Worm (Caenorhabditis elegans) whole organism, young adult: Measurements from ENCODE around the gene col-3.

Source experiments
- B0261.1 ChIP-seq: sonication (generic microtip); optimal IDR thresholded peaks from 2 replicates; lab custom pipeline; 2016; ENCODE audit warnings: mild to moderate bottlenecking, missing genetic modification characterization, moderate library complexity, missing compliant biosample characterization
- C17E4.6 ChIP-seq: fragments of 200-800 bp; sonication (Bioruptor generic); IDR thresholded peaks from 2 replicates; pipeline ENCODE4 v1.3.6; 2022; ENCODE audit warnings: missing genetic modification reagents, missing genetic modification characterization, missing compliant biosample characterization
- D2030.7 ChIP-seq: fragments of 200-800 bp; sonication (Bioruptor generic); IDR thresholded peaks from 2 replicates; pipeline ENCODE4 v1.3.6; 2022; ENCODE audit warnings: missing genetic modification reagents, missing genetic modification characterization, missing compliant biosample characterization
- F10E7.11 ChIP-seq: sonication (generic microtip); optimal IDR thresholded peaks from 2 replicates; lab custom pipeline; 2017; ENCODE audit warnings: mild to moderate bottlenecking, missing genetic modification characterization, moderate library complexity, missing compliant biosample characterization
- F23B12.7 ChIP-seq: sonication (generic microtip); optimal IDR thresholded peaks from 2 replicates; lab custom pipeline; 2017; ENCODE audit warnings: missing genetic modification characterization, mild to moderate bottlenecking, missing compliant biosample characterization, antibody characterized with exemption, moderate library complexity; ENCODE audit not compliant: insufficient read depth
- F33H1.4 ChIP-seq: fragments of 200-800 bp; sonication (Bioruptor generic); IDR thresholded peaks from 2 replicates; pipeline ENCODE4 v1.3.6; 2022; ENCODE audit warnings: missing genetic modification reagents, missing genetic modification characterization, missing compliant biosample characterization
- F39B2.1 ChIP-seq: fragments of 200-800 bp; sonication (Bioruptor generic); IDR thresholded peaks from 2 replicates; pipeline ENCODE4 v1.3.6; 2022; ENCODE audit warnings: missing genetic modification reagents, missing genetic modification characterization, missing compliant biosample characterization
- F57C9.4 ChIP-seq: sonication (generic microtip); optimal IDR thresholded peaks from 2 replicates; lab custom pipeline; 2017; ENCODE audit warnings: mild to moderate bottlenecking, missing genetic modification characterization, missing compliant biosample characterization
- K12H6.12 ChIP-seq: fragments of 200-800 bp; sonication (Bioruptor generic); optimal IDR thresholded peaks from 2 replicates; lab custom pipeline; 2018; ENCODE audit warnings: mild to moderate bottlenecking, missing genetic modification characterization, missing compliant biosample characterization
- Y56A3A.18 ChIP-seq: fragments of 200-800 bp; sonication (Bioruptor generic); IDR thresholded peaks from 2 replicates; pipeline ENCODE4 v1.3.6; 2022; ENCODE audit warnings: missing genetic modification reagents, missing genetic modification characterization, missing compliant biosample characterization
- Y79H2A.3 ChIP-seq: fragments of 200-800 bp; sonication (Bioruptor generic); conservative IDR thresholded peaks from 2 replicates; pipeline ENCODE4 v1.3.6; 2022; ENCODE audit warnings: missing genetic modification reagents, missing genetic modification characterization, missing compliant biosample characterization
- ama-1 ChIP-seq, 3 experiments: fragments of 150-350 bp in 1 of 3; sonication (generic microtip) in 2 of 3; optimal IDR thresholded peaks; 2 replicates each; lab custom pipeline; 2014 to 2018; ENCODE audit warnings: missing biosample characterization in 2 of 3, missing genetic modification characterization in 2 of 3, missing genetic modification reagents in 2 of 3
- aptf-3 ChIP-seq: fragments of 200-800 bp; sonication (Bioruptor generic); IDR thresholded peaks from 2 replicates; pipeline ENCODE4 v1.3.6; 2022; ENCODE audit warnings: missing genetic modification characterization, missing compliant biosample characterization
- attf-6 ChIP-seq: fragments of 200-800 bp; sonication (Bioruptor generic); IDR thresholded peaks from 2 replicates; pipeline ENCODE4 v1.3.6; 2022; ENCODE audit warnings: missing genetic modification reagents, missing genetic modification characterization, missing compliant biosample characterization
- ceh-27 ChIP-seq: fragments of 200-800 bp; sonication (Bioruptor generic); optimal IDR thresholded peaks from 2 replicates; lab custom pipeline; 2018; ENCODE audit warnings: mild to moderate bottlenecking, missing genetic modification characterization, moderate library complexity, missing compliant biosample characterization
- dpl-1 ChIP-seq: fragments of 150-350 bp; optimal IDR thresholded peaks from 2 replicates; lab custom pipeline; 2014; ENCODE audit warnings: missing biosample characterization, missing genetic modification reagents, missing genetic modification characterization
- ets-4 ChIP-seq: fragments of 200-800 bp; sonication (Bioruptor generic); optimal IDR thresholded peaks from 2 replicates; lab custom pipeline; 2018; ENCODE audit warnings: mild to moderate bottlenecking, missing genetic modification characterization, missing compliant biosample characterization
- him-1 ChIP-seq: sonication (generic microtip); optimal IDR thresholded peaks from 2 replicates; lab custom pipeline; 2016; ENCODE audit warnings: missing genotype, missing genetic modification reagents, missing genetic modification characterization, missing compliant biosample characterization
- hlh-12 ChIP-seq: sonication (generic microtip); optimal IDR thresholded peaks from 2 replicates; lab custom pipeline; 2016; ENCODE audit warnings: missing genetic modification characterization, missing compliant biosample characterization
- hlh-26 ChIP-seq: fragments of 200-800 bp; sonication (Bioruptor generic); conservative IDR thresholded peaks from 2 replicates; pipeline ENCODE4 v1.3.6; 2022; ENCODE audit warnings: missing genetic modification reagents, missing genetic modification characterization, missing compliant biosample characterization
- hmg-20 ChIP-seq: fragments of 200-800 bp; sonication (Bioruptor generic); IDR thresholded peaks from 2 replicates; pipeline ENCODE4 v1.3.6; 2022; ENCODE audit warnings: missing genetic modification reagents, missing genetic modification characterization, missing compliant biosample characterization
- hsf-1 ChIP-seq: fragments of 200-800 bp; sonication (Bioruptor generic); IDR thresholded peaks from 2 replicates; pipeline ENCODE4 v1.3.6; 2022; ENCODE audit warnings: missing genetic modification reagents, missing genetic modification characterization, missing compliant biosample characterization
- lir-1 ChIP-seq: fragments of 200-800 bp; sonication (Bioruptor generic); conservative IDR thresholded peaks from 2 replicates; pipeline ENCODE4 v1.3.6; 2022; ENCODE audit warnings: missing genetic modification reagents, missing genetic modification characterization, missing compliant biosample characterization
- lsl-1 ChIP-seq: fragments of 200-800 bp; sonication (Bioruptor generic); optimal IDR thresholded peaks from 2 replicates; lab custom pipeline; 2018; ENCODE audit warnings: mild to moderate bottlenecking, missing genetic modification characterization, moderate library complexity, missing compliant biosample characterization
- madf-3 ChIP-seq: fragments of 200-800 bp; sonication (Bioruptor generic); IDR thresholded peaks from 2 replicates; pipeline ENCODE4 v1.3.6; 2022; ENCODE audit warnings: missing genetic modification reagents, missing genetic modification characterization, missing compliant biosample characterization
- mcd-1 ChIP-seq: fragments of 200-800 bp; sonication (Bioruptor generic); IDR thresholded peaks from 2 replicates; pipeline ENCODE4 v1.3.6; 2022; ENCODE audit warnings: missing genetic modification reagents, missing genetic modification characterization, missing compliant biosample characterization
- mel-28 ChIP-seq: sonication (generic microtip); optimal IDR thresholded peaks from 2 replicates; lab custom pipeline; 2016; ENCODE audit warnings: borderline replicate concordance, mild to moderate bottlenecking, missing genetic modification characterization, missing compliant biosample characterization
- nfya-1 ChIP-seq: sonication (generic microtip); optimal IDR thresholded peaks from 2 replicates; lab custom pipeline; 2017; ENCODE audit warnings: antibody characterized with exemption, missing compliant biosample characterization, missing genetic modification characterization, borderline replicate concordance; ENCODE audit not compliant: insufficient read depth
- nfyb-1 ChIP-seq: fragments of 200-800 bp; sonication (Bioruptor generic); IDR thresholded peaks from 2 replicates; pipeline ENCODE4 v1.3.6; 2022; ENCODE audit warnings: missing genetic modification reagents, missing genetic modification characterization, missing compliant biosample characterization
- nhr-80 ChIP-seq: sonication (generic microtip); optimal IDR thresholded peaks from 2 replicates; lab custom pipeline; 2016; ENCODE audit warnings: missing genetic modification characterization, missing compliant biosample characterization
- nhr-90 ChIP-seq: sonication (generic microtip); optimal IDR thresholded peaks from 2 replicates; lab custom pipeline; 2016; ENCODE audit warnings: missing genotype, mild to moderate bottlenecking, missing genetic modification characterization, missing compliant biosample characterization
- rec-8 ChIP-seq, 2 experiments: sonication (generic microtip); optimal IDR thresholded peaks; 2 replicates each; lab custom pipeline; 2016; ENCODE audit warnings: mild to moderate bottlenecking in 2 of 2, missing genetic modification characterization in 2 of 2, missing genetic modification reagents in 2 of 2, missing genotype in 2 of 2, missing biosample characterization in 1 of 2, missing compliant biosample characterization in 1 of 2, moderate library complexity in 1 of 2
- rpc-1 ChIP-seq, 2 experiments: fragments of 150-350 bp in 1 of 2; sonication (generic microtip) in 1 of 2; optimal IDR thresholded peaks; 2 replicates each; lab custom pipeline; 2014 to 2018; ENCODE audit warnings: missing biosample characterization in 1 of 2, missing genetic modification characterization in 1 of 2, missing genetic modification reagents in 1 of 2, missing genotype in 1 of 2
- snpc-1.1 ChIP-seq: sonication (generic microtip); optimal IDR thresholded peaks from 2 replicates; lab custom pipeline; 2017; ENCODE audit warnings: missing genetic modification characterization, mild to moderate bottlenecking, missing compliant biosample characterization, antibody characterized with exemption, moderate library complexity, missing genotype, missing genetic modification reagents; ENCODE audit not compliant: insufficient read depth
- tbp1 ChIP-seq: fragments of 200-800 bp; sonication (Bioruptor generic); optimal IDR thresholded peaks from 2 replicates; lab custom pipeline; 2018; ENCODE audit warnings: mild to moderate bottlenecking, missing genetic modification characterization, missing compliant biosample characterization
- unc-62 ChIP-seq: fragments of 150-350 bp; optimal IDR thresholded peaks from 2 replicates; lab custom pipeline; 2014; ENCODE audit warnings: missing biosample characterization, missing genetic modification reagents, missing genetic modification characterization
- zfh-2 ChIP-seq: fragments of 200-800 bp; sonication (Bioruptor generic); conservative IDR thresholded peaks from 2 replicates; pipeline ENCODE4 v1.3.6; 2022; ENCODE audit warnings: missing genetic modification reagents, missing genetic modification characterization, missing compliant biosample characterization
- ztf-18 ChIP-seq: sonication (generic microtip); optimal IDR thresholded peaks from 2 replicates; lab custom pipeline; 2016; ENCODE audit warnings: missing genotype, mild to moderate bottlenecking, missing genetic modification characterization, missing compliant biosample characterization
- ztf-22 ChIP-seq: fragments of 200-800 bp; sonication (Bioruptor generic); optimal IDR thresholded peaks from 2 replicates; lab custom pipeline; 2018; ENCODE audit warnings: mild to moderate bottlenecking, missing genetic modification characterization, moderate library complexity, missing compliant biosample characterization
- ztf-26 ChIP-seq: sonication (generic microtip); optimal IDR thresholded peaks from 2 replicates; lab custom pipeline; 2017; ENCODE audit warnings: missing genetic modification characterization, missing compliant biosample characterization

The col-3 gene

ce11 chrIV:8840161-8840765, 15.7 kb downstream of the col-3 start, which contains the start of the genes T28C6.11 and T11B7.1:
Gene T28C6.11, minus strand, starts transcription at chrIV:8840261.
Gene T11B7.1, plus strand, starts transcription at chrIV:8840715.
- TF ChIP-seq D2030.7 (GFP tag; lab: Robert Waterston, UW) (no peak), snpc-1.1 (no peak), K12H6.12 (no peak), tbp1 (no peak), hsf-1 (GFP tag; lab: Robert Waterston, UW) (no peak), F23B12.7 (tag; lab: Kevin White, UChicago) (no peak), lsl-1 (no peak), Y56A3A.18 (no peak), nfya-1 (tag; lab: Kevin White, UChicago) (no peak), C17E4.6 (GFP tag; lab: Robert Waterston, UW) (no peak), F57C9.4 (tag; lab: Kevin White, UChicago) (no peak), mel-28 (tag; lab: Kevin White, UChicago) (no peak)
- TF ChIP-seq, all 124 proteins: peak for 0

- TF ChIP-seq F33H1.4 (GFP tag; lab: Robert Waterston, UW): no peak
- TF ChIP-seq F10E7.11 (tag; lab: Kevin White, UChicago): no peak
- no peak for TF ChIP-seq nfyb-1
- TF ChIP-seq ceh-27 (GFP tag; lab: Kevin White, UChicago): no peak
- TF ChIP-seq dpl-1 (GFP tag; lab: Kevin White, UChicago): no peak
- TF ChIP-seq zfh-2 (GFP tag; lab: Robert Waterston, UW): no peak
- no peak for TF ChIP-seq ztf-18
- no peak for TF ChIP-seq ztf-26 (tag; lab: Kevin White, UChicago)
- TF ChIP-seq mcd-1 (GFP tag; lab: Robert Waterston, UW): no peak
- TF ChIP-seq hmg-20 (GFP tag; lab: Robert Waterston, UW): no peak
- no peak for TF ChIP-seq hlh-12 (tag; lab: Kevin White, UChicago)
- TF ChIP-seq Y79H2A.3: no peak
- TF ChIP-seq F39B2.1: no peak
- TF ChIP-seq nfya-1 (tag; lab: Kevin White, UChicago): no peak
- no peak for TF ChIP-seq madf-3
- no peak for TF ChIP-seq attf-6
- no peak for TF ChIP-seq ets-4 (GFP tag; lab: Kevin White, UChicago)
- TF ChIP-seq C17E4.6 (GFP tag; lab: Robert Waterston, UW): no peak
Observed at ce11 chrIV:8844457-8844856, 19.9 kb downstream of the col-3 start, which contains the start of gene T11B7.2. Gene T11B7.2, minus strand, starts transcription at chrIV:8844557.

ce11 chrIV:8845922-8846321, 21.3 kb downstream of the col-3 start:
- TF ChIP-seq hlh-26 (GFP tag; lab: Robert Waterston, UW) (no peak), nhr-80 (peak; percentile 68), rpc-1 (optimal IDR thresholded peaks at IDR 0.05; lab: Kevin White, UChicago) (no peak), rpc-1 (tag; optimal IDR thresholded peaks at IDR 0.05; lab: Kevin White, UChicago) (no peak)

ce11 chrIV:8847918-8848317, 23.3 kb downstream of the col-3 start, which contains the start of gene col-118:
Gene col-118, plus strand, starts transcription at chrIV:8848218.
- TF ChIP-seq B0261.1 (tag; lab: Kevin White, UChicago) (no peak), mel-28 (tag; lab: Kevin White, UChicago) (no peak), ama-1 (optimal IDR thresholded peaks at IDR 0.05; lab: Kevin White, UChicago) (no peak), ama-1 (GFP tag; optimal IDR thresholded peaks at IDR 0.05; lab: Kevin White, UChicago) (no peak), nhr-90 (tag; lab: Kevin White, UChicago) (no peak), hsf-1 (GFP tag; lab: Robert Waterston, UW) (no peak), ztf-22 (no peak), rec-8 (tag; optimal IDR thresholded peaks at IDR 0.05; lab: Kevin White, UChicago) (no peak), F57C9.4 (tag; lab: Kevin White, UChicago) (no peak), madf-3 (no peak), unc-62 (GFP tag; lab: Kevin White, UChicago) (no peak), him-1 (tag; lab: Kevin White, UChicago) (no peak), lir-1 (no peak), hlh-26 (GFP tag; lab: Robert Waterston, UW) (no peak), aptf-3 (GFP tag; lab: Robert Waterston, UW) (no peak)
- TF ChIP-seq, all 124 proteins: peak for 0
